Worm (Caenorhabditis elegans): ENCODE data around the gene sqv-7.

Gene sqv-7

DNA sequence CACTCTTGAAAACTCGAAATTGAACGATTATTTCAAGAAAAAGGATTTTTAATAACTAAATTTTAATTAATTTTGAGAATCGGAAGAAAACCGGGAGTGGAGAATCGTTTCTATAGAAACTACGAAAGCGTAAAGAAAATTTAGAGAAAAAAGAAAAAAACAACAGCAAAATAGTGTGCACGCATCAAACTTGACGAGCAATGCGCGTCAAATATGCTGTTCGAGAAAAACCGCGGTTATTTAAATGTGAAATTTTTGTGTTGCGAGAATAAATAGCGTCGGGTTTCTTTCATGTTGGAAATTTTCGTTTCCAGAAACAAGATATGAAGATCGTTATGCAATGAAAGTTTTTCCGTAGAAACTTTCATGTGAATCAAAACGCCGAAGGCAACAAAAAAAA, 38.5 kb downstream of the sqv-7 start:
- TF ChIP-seq lin-35 (GFP tag; optimal IDR thresholded peaks at IDR 0.05) (peak in 2 of 3 experiments; percentile 6 to 72), F22D6.2 (tag; optimal IDR thresholded peaks at IDR 0.05) (no peak), tbx-9 (tag; optimal IDR thresholded peaks at IDR 0.05; ENCODE audit: borderline replicate concordance) (no peak), rcor-1 (GFP tag; IDR thresholded peaks at IDR 0.05) (no peak), unc-62 (GFP tag; optimal IDR thresholded peaks at IDR 0.05) (no peak), efl-1 (GFP tag; optimal IDR thresholded peaks at IDR 0.05) (peak; percentile 54), zim-3 (tag; optimal IDR thresholded peaks at IDR 0.05) (no peak), Y56A3A.18 (GFP tag; IDR thresholded peaks at IDR 0.05) (no peak), hmg-1.2 (GFP tag; IDR thresholded peaks at IDR 0.05) (peak; percentile 31; the same call in 1 of the 2 replicates), Y53F4B.3 (GFP tag; IDR thresholded peaks at IDR 0.05) (no peak), dpl-1 (GFP tag; optimal IDR thresholded peaks at IDR 0.05) (peak; percentile 48), F57C9.4 (tag; optimal IDR thresholded peaks at IDR 0.05) (no peak), akir-1 (GFP tag; optimal IDR thresholded peaks at IDR 0.05) (no peak), nhr-90 (tag; optimal IDR thresholded peaks at IDR 0.05) (no peak), madf-10 (tag; optimal IDR thresholded peaks at IDR 0.05) (no peak), aptf-3 (GFP tag; IDR thresholded peaks at IDR 0.05) (no peak), ztf-18 (tag; optimal IDR thresholded peaks at IDR 0.05) (no peak), attf-3 (GFP tag; conservative IDR thresholded peaks at IDR 0.05) (peak; percentile 55; the same call in 1 of the 2 replicates), lin-54 (GFP tag; optimal IDR thresholded peaks at IDR 0.05) (peak; percentile 68), egl-44 (GFP tag; IDR thresholded peaks at IDR 0.05) (no peak), mcd-1 (GFP tag; IDR thresholded peaks at IDR 0.05) (peak; percentile 14; the same call in 1 of the 2 replicates), snpc-3.4 (tag; optimal IDR thresholded peaks at IDR 0.05) (no peak), let-607 (tag; optimal IDR thresholded peaks at IDR 0.05) (no peak), mel-28 (tag; optimal IDR thresholded peaks at IDR 0.05; ENCODE audit: borderline replicate concordance) (no peak), tbp1 (GFP tag; optimal IDR thresholded peaks at IDR 0.05) (no peak), lin-26 (GFP tag; IDR thresholded peaks at IDR 0.05) (no peak), atf-7 (tag; optimal IDR thresholded peaks at IDR 0.05) (no peak), die-1 (tag; optimal IDR thresholded peaks at IDR 0.05) (no peak), snpc-4 (GFP tag; optimal IDR thresholded peaks at IDR 0.05) (no peak), snpc-4 (tag; optimal IDR thresholded peaks at IDR 0.05) (peak in 1 of 4 experiments; percentile 11), zfh-2 (GFP tag; conservative IDR thresholded peaks at IDR 0.05) (no peak)

ce11 chrII:6973501-6973900, 39.0 kb downstream of the sqv-7 start, which contains the start of gene sod-1:
Gene sod-1 (minus strand): TSS chrII:6973887.
- TF ChIP-seq madf-10 (tag; optimal IDR thresholded peaks at IDR 0.05) (no peak), Y53G8AR.9 (GFP tag; conservative IDR thresholded peaks at IDR 0.05) (no peak), lin-54 (GFP tag; optimal IDR thresholded peaks at IDR 0.05) (no peak), ccch-3 (GFP tag; optimal IDR thresholded peaks at IDR 0.05) (no peak), hlh-12 (tag; optimal IDR thresholded peaks at IDR 0.05) (no peak), F57C9.4 (tag; optimal IDR thresholded peaks at IDR 0.05) (no peak), ceh-27 (GFP tag; optimal IDR thresholded peaks at IDR 0.05) (peak; percentile 11), pbrm-1 (GFP tag; IDR thresholded peaks at IDR 0.05) (no peak), die-1 (tag; optimal IDR thresholded peaks at IDR 0.05) (no peak), sptf-2 (GFP tag; optimal IDR thresholded peaks at IDR 0.05) (no peak), mes-4 (tag; optimal IDR thresholded peaks at IDR 0.05) (no peak), nhr-120 (GFP tag; IDR thresholded peaks at IDR 0.05) (no peak), madf-6 (GFP tag; IDR thresholded peaks at IDR 0.05) (0 out of 2 replicates have a peak, but pooled peaks have one; percentile 25), T07F8.4 (tag; optimal IDR thresholded peaks at IDR 0.05) (no peak), Y95B8A.8 (GFP tag; IDR thresholded peaks at IDR 0.05) (no peak), F55B11.4 (tag; optimal IDR thresholded peaks at IDR 0.05; ENCODE audit: borderline replicate concordance, insufficient read depth) (no peak), K11D2.4 (GFP tag; IDR thresholded peaks at IDR 0.05) (no peak), F39B2.1 (GFP tag; IDR thresholded peaks at IDR 0.05) (no peak), bed-1 (GFP tag; IDR thresholded peaks at IDR 0.05) (no peak), ZK185.1 (tag; optimal IDR thresholded peaks at IDR 0.05; ENCODE audit: poor library complexity, severe bottlenecking) (no peak), somi-1 (GFP tag; optimal IDR thresholded peaks at IDR 0.05) (no peak), nhr-80 (tag; optimal IDR thresholded peaks at IDR 0.05) (peak; percentile 21), attf-6 (GFP tag; IDR thresholded peaks at IDR 0.05) (no peak)

Data from whole organism, young adult.